Fruit fly (Drosophila melanogaster): ENCODE data around the gene Pk34A.
A peak's percentile ranks its signal among the peaks of the same experiment; 100 is the strongest.

Gene Pk34A

dm6 chr2L:13156349-13156748, 2.3 kb upstream of the Pk34A start:
- TF ChIP-seq CG8478 (optimal IDR thresholded peaks at IDR 0.05) (no peak), Dll (optimal IDR thresholded peaks at IDR 0.05) (no peak)

dm6 chr2L:13157903-13158302, 707 bp upstream of the Pk34A start:
- TF ChIP-seq usp (GFP tag; optimal IDR thresholded peaks at IDR 0.05) (no peak), pan (optimal IDR thresholded peaks at IDR 0.05) (no peak)

dm6 chr2L:13160227-13160626, 1.6 kb downstream of the Pk34A start, which contains the start of gene kmg:
kmg (plus strand) TSS chr2L:13160527.
- TF ChIP-seq EcR (GFP tag; optimal IDR thresholded peaks at IDR 0.05) (no peak), usp (GFP tag; optimal IDR thresholded peaks at IDR 0.05) (no peak), CG8478 (optimal IDR thresholded peaks at IDR 0.05) (no peak), pan (optimal IDR thresholded peaks at IDR 0.05) (no peak), Dll (optimal IDR thresholded peaks at IDR 0.05) (no peak), psq (optimal IDR thresholded peaks at IDR 0.05) (no peak)

DNA sequence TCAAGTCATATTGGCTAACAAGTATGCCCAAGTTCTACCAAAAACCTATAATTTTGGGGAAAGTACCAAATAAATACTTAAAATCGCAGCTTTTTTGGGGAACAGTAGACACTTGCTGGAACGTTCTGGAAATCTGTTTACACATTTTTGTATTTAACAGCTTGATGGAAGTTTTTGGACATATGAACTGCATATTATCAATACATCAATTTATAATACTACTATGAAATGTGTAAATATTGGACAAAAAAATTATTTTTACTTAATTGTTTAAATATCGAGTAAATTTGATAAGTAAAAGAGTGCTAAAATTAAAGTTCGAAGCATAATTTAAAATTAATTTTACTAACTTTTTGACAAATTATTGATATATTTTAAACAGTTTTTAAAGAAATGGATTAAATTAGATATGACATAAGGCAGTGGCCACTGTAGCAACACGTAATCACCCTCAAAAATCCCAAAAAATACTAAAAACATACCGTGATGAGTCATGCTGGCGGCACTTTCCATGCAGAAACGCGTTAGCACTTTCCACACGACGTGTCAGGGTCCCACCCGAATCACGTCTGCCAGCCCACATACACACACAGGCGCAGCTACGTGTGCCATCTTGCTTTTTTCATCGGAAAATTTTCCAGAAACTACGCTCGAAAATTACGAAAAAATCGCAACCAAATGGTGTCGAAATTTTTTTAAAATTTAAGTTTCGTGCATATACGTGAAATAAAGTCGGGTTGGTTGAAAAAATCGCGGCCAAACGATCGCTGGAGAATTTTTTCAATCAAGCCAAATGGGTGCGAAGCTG, 6.6 kb downstream of the Pk34A start, which contains the start of gene Sirt1:
Gene Sirt1, plus strand, starts transcription at position 571 of the 808 bp plus-strand sequence.
- TF ChIP-seq EcR (GFP tag; optimal IDR thresholded peaks at IDR 0.05) (no peak), CG8478 (optimal IDR thresholded peaks at IDR 0.05) (no peak)

DNA sequence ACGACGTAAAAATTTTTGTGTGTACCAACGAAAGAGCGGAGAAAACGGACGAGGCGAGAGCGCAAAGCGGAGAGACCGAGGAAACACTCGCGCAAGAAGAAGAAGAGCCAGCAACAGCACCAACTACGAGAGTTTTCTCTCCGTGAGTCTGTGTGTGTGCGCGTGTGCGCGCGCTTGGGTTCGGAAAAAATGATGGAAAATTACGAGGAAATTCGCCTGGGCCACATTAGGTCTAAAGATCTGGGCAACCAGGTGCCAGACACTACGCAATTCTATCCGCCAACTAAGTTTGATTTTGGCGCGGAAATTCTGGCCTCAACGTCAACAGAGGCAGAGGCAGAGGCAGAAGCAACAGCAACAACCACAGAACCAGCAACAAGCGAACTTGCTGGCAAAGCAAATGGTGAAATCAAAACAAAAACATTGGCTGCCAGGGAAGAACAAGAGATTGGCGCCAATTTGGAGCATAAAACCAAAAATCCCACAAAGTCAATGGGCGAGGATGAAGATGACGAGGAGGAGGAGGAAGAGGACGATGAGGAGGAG, 7.3 kb downstream of the Pk34A start, which contains the start of gene DnaJ-H:
Gene DnaJ-H, minus strand, starts transcription at position 271 of the 546 bp plus-strand sequence.
- TF ChIP-seq CG8478 (optimal IDR thresholded peaks at IDR 0.05), result no peak
- no peak for TF ChIP-seq Dll (optimal IDR thresholded peaks at IDR 0.05)
- no peak for TF ChIP-seq usp (GFP tag; optimal IDR thresholded peaks at IDR 0.05)
- TF ChIP-seq psq (optimal IDR thresholded peaks at IDR 0.05), result peak; percentile 30
- TF ChIP-seq EcR (GFP tag; optimal IDR thresholded peaks at IDR 0.05), result no peak

DNA sequence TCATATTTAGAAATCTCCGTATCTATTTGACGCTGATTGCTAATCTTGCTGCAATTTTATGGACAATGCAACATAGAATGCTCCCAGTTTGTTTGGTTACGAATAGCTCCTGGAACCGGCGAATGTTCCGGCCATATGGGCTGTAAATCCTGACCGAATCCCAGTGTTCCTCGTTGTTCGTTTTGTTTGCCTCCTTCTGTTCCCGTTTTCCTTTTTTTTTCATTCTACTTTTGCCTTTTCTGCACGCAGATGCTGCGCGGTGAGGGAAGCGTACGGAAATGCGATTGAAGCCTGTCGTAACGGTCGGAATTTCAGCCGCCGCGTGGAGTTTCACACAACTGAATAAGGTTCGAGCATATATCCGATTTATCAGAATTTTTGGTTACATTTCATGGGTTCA, 17.5 kb downstream of the Pk34A start, which contains the start of gene CG43925:
Gene CG43925, plus strand, starts transcription at position 301 of the 400 bp plus-strand sequence.
- TF ChIP-seq pan (optimal IDR thresholded peaks at IDR 0.05), result no peak
- no peak for TF ChIP-seq psq (optimal IDR thresholded peaks at IDR 0.05)
- TF ChIP-seq usp (GFP tag; optimal IDR thresholded peaks at IDR 0.05), result no peak
- no peak for TF ChIP-seq EcR (GFP tag; optimal IDR thresholded peaks at IDR 0.05)
- no peak for TF ChIP-seq Dll (optimal IDR thresholded peaks at IDR 0.05)
- no peak for TF ChIP-seq CG8478 (optimal IDR thresholded peaks at IDR 0.05)

- TF ChIP-seq pan (optimal IDR thresholded peaks at IDR 0.05) (no peak), usp (GFP tag; optimal IDR thresholded peaks at IDR 0.05) (no peak), Dll (optimal IDR thresholded peaks at IDR 0.05) (no peak), EcR (GFP tag; optimal IDR thresholded peaks at IDR 0.05) (no peak), CG8478 (optimal IDR thresholded peaks at IDR 0.05) (no peak), psq (optimal IDR thresholded peaks at IDR 0.05) (no peak)
Observed at dm6 chr2L:13176701-13177249, 18.2 kb downstream of the Pk34A start, which contains the start of the genes Sfmbt and CG5439. Sfmbt (minus strand) TSS chr2L:13176785. CG5439 (plus strand) TSS chr2L:13177150.

dm6 chr2L:13179095-13179494, 20.5 kb downstream of the Pk34A start, which contains the start of gene Alg7:
Alg7 (plus strand) TSS chr2L:13179247.
- no peak for TF ChIP-seq EcR (GFP tag; optimal IDR thresholded peaks at IDR 0.05)
- no peak for TF ChIP-seq Dll (optimal IDR thresholded peaks at IDR 0.05)
- no peak for TF ChIP-seq psq (optimal IDR thresholded peaks at IDR 0.05)
- TF ChIP-seq pan (optimal IDR thresholded peaks at IDR 0.05), result no peak
- TF ChIP-seq usp (GFP tag; optimal IDR thresholded peaks at IDR 0.05), result no peak

DNA sequence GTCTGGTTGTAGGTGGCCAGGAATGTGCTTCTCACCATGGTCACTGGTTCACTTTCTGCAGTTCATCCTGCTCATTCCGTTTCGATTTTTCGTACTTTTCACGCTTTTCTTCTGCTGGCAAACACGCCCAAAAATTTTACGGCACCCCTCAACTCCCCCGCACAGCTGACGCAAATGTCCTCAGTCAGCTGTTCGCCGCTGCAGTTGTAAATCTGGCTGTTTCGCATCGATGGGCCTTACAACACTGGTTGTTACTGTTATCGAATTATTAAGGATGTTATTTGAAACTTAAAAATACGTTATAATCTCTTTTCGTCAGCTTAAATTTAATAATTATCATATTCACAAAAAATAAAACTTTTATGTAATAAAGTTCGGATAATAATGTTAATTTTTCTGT, 23.8 kb downstream of the Pk34A start, which contains the start of gene Mgat3:
Gene Mgat3, minus strand, starts transcription at position 182 of the 400 bp plus-strand sequence.
- TF ChIP-seq usp (GFP tag; optimal IDR thresholded peaks at IDR 0.05) (no peak), psq (optimal IDR thresholded peaks at IDR 0.05) (no peak), EcR (GFP tag; optimal IDR thresholded peaks at IDR 0.05) (no peak), pan (optimal IDR thresholded peaks at IDR 0.05) (no peak), CG8478 (optimal IDR thresholded peaks at IDR 0.05) (no peak), Dll (optimal IDR thresholded peaks at IDR 0.05) (no peak)

DNA sequence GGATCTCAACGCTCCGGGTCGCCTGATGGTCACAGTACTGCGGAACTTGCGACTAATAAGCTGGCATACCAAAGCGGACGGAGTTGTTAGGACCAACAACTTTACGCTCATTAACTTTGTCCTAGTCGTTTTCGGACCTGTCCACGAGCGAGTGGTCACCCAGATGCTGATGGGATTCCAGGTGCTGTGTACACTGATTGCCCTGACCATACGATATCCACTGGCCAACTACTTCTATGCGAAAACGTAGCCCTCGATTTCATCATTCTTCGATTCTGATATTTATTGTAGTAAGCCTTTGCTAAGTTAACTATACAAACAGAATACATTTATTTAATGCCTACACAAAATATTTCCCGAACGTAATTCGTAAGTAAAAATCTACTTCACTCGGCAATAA, 24.5 kb downstream of the Pk34A start, which contains the start of gene Rsph1:
Gene Rsph1, plus strand, starts transcription at position 301 of the 400 bp plus-strand sequence.
- no peak for TF ChIP-seq EcR (GFP tag; optimal IDR thresholded peaks at IDR 0.05)

- TF ChIP-seq usp (GFP tag; optimal IDR thresholded peaks at IDR 0.05) (no peak), EcR (GFP tag; optimal IDR thresholded peaks at IDR 0.05) (no peak), psq (optimal IDR thresholded peaks at IDR 0.05) (no peak), CG8478 (optimal IDR thresholded peaks at IDR 0.05) (no peak), pan (optimal IDR thresholded peaks at IDR 0.05) (no peak), Dll (optimal IDR thresholded peaks at IDR 0.05) (no peak)
Observed at dm6 chr2L:13190534-13190933, 31.9 kb downstream of the Pk34A start.

DNA sequence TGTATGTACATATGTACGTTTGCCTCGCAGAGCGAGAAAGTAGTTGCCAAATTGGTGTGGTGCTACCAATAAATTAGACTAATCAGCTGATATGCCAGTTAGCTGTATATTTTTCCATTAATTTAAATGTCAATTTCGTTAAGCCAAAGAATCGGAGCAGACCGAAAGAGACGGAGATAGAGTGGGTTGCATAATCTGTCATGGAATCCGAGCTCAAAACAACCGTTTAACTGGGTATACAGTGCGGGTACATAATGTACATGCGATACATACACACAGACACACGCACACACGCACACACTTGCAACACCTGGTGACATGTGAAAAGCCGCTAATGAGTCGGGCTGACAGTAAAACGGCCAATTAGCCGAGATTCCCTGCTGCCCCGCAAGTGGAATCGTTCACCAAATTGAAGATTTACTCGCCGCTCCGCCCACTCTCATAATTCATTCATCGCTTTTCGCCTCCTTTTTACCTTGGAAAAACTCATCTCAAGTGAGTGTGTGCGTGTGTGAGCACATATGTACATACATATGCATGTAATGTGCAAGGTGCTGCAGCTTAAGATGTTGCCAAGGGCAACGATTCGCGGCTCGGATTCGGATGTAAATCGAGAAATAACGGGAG, 32.6 kb downstream of the Pk34A start:
- TF ChIP-seq usp (GFP tag; optimal IDR thresholded peaks at IDR 0.05), result no peak
- no peak for TF ChIP-seq pan (optimal IDR thresholded peaks at IDR 0.05)
- TF ChIP-seq Dll (optimal IDR thresholded peaks at IDR 0.05), result no peak
- no peak for TF ChIP-seq CG8478 (optimal IDR thresholded peaks at IDR 0.05)
- TF ChIP-seq EcR (GFP tag; optimal IDR thresholded peaks at IDR 0.05), result no peak
- no peak for TF ChIP-seq psq (optimal IDR thresholded peaks at IDR 0.05)

Data from whole organism.